Worm (Caenorhabditis elegans) whole organism, L3 larva: ENCODE data around the gene W06E11.1.

Experiments
- ceh-82 ChIP-seq: fragments of 150-350 bp; optimal IDR thresholded peaks from 2 replicates; lab custom pipeline; 2014; ENCODE audit warnings: missing biosample characterization, missing genetic modification characterization
- nhr-11 ChIP-seq: fragments of 150-350 bp; optimal IDR thresholded peaks from 2 replicates; lab custom pipeline; 2014; ENCODE audit warnings: missing biosample characterization, missing genetic modification characterization
- nhr-237 ChIP-seq: fragments of 150-350 bp; optimal IDR thresholded peaks from 2 replicates; lab custom pipeline; 2014; ENCODE audit warnings: missing biosample characterization, missing genetic modification characterization
- pqm-1 ChIP-seq: fragments of 150-350 bp; optimal IDR thresholded peaks from 2 replicates; lab custom pipeline; 2017; ENCODE audit warnings: missing biosample characterization, missing genetic modification characterization, inconsistent platforms
- unc-62 ChIP-seq: fragments of 150-350 bp; sonication (generic microtip); optimal IDR thresholded peaks from 4 replicates; lab custom pipeline; 2014; ENCODE audit warnings: missing biosample characterization, missing genetic modification reagents, missing genetic modification characterization
- ztf-4 ChIP-seq: fragments of 150-350 bp; optimal IDR thresholded peaks from 2 replicates; lab custom pipeline; 2014; ENCODE audit warnings: missing biosample characterization, missing genetic modification characterization

DNA sequence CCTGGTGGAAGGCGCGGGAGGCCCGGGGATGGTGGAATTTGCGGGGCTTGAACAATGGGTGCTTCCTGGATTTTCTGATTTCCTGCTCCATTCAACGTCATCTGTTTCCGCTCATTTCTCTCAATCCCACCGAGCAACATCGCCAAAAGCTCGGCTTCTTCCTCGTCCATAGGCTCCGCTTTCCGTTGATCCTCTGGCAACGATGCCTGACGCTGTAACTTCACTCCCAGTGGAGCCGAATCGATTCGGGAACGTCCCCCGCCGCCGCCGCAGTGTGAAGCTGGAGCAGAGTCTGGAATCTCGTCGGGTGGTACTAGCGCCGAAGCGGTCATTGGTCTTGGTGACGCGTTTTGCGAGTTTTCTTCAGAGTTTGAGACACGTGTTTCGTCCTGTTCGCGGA, 46.4 kb upstream of the W06E11.1 start:
- TF ChIP-seq pqm-1 (tag; lab: Kevin White, UChicago) = no peak
- TF ChIP-seq ceh-82 (tag; lab: Kevin White, UChicago) = no peak
- TF ChIP-seq nhr-237 (tag; lab: Kevin White, UChicago) = no peak
- TF ChIP-seq ztf-4 (tag; lab: Kevin White, UChicago) = no peak
- no peak for TF ChIP-seq nhr-11 (tag; lab: Kevin White, UChicago)
- TF ChIP-seq unc-62 = no peak
